Fruit fly (Drosophila melanogaster) whole organism, embryonic: ENCODE measurements around the gene Rpt4.
A peak's percentile ranks its signal among the peaks of the same experiment; 100 is the strongest.

ENCODE experiments used
- CG11723 ChIP-seq: fragments of 200-800 bp; sonication (Bioruptor generic); optimal IDR thresholded peaks from 2 replicates; lab custom pipeline; 2017; ENCODE audit warnings: missing biosample characterization, mild to moderate bottlenecking, missing genetic modification characterization
- CG13424 ChIP-seq: fragments of 200-800 bp; sonication (Bioruptor generic); optimal IDR thresholded peaks from 2 replicates; lab custom pipeline; 2019; ENCODE audit warnings: missing biosample characterization, mild to moderate bottlenecking, missing genetic modification characterization, moderate library complexity
- CG13894 ChIP-seq: fragments of 200-800 bp; sonication (Bioruptor generic); optimal IDR thresholded peaks from 3 replicates; lab custom pipeline; 2018; ENCODE audit warnings: missing biosample characterization, mild to moderate bottlenecking, missing genetic modification characterization, moderate library complexity
- CG14441 ChIP-seq: fragments of 200-800 bp; sonication (Bioruptor generic); IDR thresholded peaks from 2 replicates; pipeline ENCODE4 v1.3.6; 2022; ENCODE audit warnings: missing biosample characterization, missing genetic modification characterization
- CG15514 ChIP-seq: fragments of 200-800 bp; sonication (Bioruptor generic); optimal IDR thresholded peaks from 3 replicates; lab custom pipeline; 2017; ENCODE audit warnings: missing biosample characterization, missing genetic modification characterization, mild to moderate bottlenecking, moderate library complexity, missing genetic modification reagents
- CG1792 ChIP-seq: fragments of 200-800 bp; sonication (Bioruptor generic); optimal IDR thresholded peaks from 2 replicates; lab custom pipeline; 2016; ENCODE audit warnings: missing biosample characterization, missing genetic modification characterization
- CG18619 ChIP-seq: fragments of 200-800 bp; sonication (Bioruptor generic); optimal IDR thresholded peaks from 3 replicates; lab custom pipeline; 2017; ENCODE audit warnings: missing biosample characterization, mild to moderate bottlenecking, missing genetic modification characterization
- CG2120 ChIP-seq: fragments of 200-800 bp; sonication (Bioruptor generic); optimal IDR thresholded peaks from 3 replicates; lab custom pipeline; 2016; ENCODE audit warnings: missing biosample characterization, missing genetic modification characterization
- CG2199 ChIP-seq: fragments of 200-800 bp; sonication (Bioruptor generic); IDR thresholded peaks from 3 replicates; pipeline ENCODE4 v1.3.6; 2022; ENCODE audit warnings: missing biosample characterization, missing genetic modification characterization
- CG31224 ChIP-seq: fragments of 200-800 bp; sonication (Bioruptor generic); IDR thresholded peaks from 2 replicates; pipeline ENCODE4 v1.3.6; 2022; ENCODE audit warnings: missing biosample characterization, missing genetic modification characterization
- CG32772 ChIP-seq: fragments of 200-800 bp; sonication (Bioruptor generic); IDR thresholded peaks from 2 replicates; pipeline ENCODE4 v1.3.6; 2022; ENCODE audit warnings: missing biosample characterization, missing genetic modification characterization
- CG3995 ChIP-seq: fragments of 200-800 bp; sonication (Bioruptor generic); optimal IDR thresholded peaks from 3 replicates; lab custom pipeline; 2016; ENCODE audit warnings: missing biosample characterization, missing genetic modification characterization
- CG7556 ChIP-seq: fragments of 200-800 bp; sonication (Bioruptor generic); optimal IDR thresholded peaks from 2 replicates; lab custom pipeline; 2017; ENCODE audit warnings: missing biosample characterization, mild to moderate bottlenecking, missing genetic modification characterization
- Dbx ChIP-seq: fragments of 200-800 bp; sonication (Bioruptor generic); IDR thresholded peaks from 3 replicates; pipeline ENCODE4 v1.3.6; 2022; ENCODE audit warnings: missing biosample characterization, missing genetic modification characterization
- Deaf1 ChIP-seq: fragments of 200-800 bp; optimal IDR thresholded peaks from 3 replicates; lab custom pipeline; 2019; ENCODE audit warnings: missing biosample characterization, mild to moderate bottlenecking, missing genetic modification characterization, moderate library complexity
- Dek ChIP-seq: fragments of 200-800 bp; sonication (Bioruptor generic); optimal IDR thresholded peaks from 3 replicates; lab custom pipeline; 2019; ENCODE audit warnings: missing biosample characterization, mild to moderate bottlenecking, missing genetic modification characterization, moderate library complexity
- Dref ChIP-seq: fragments of 200-800 bp; sonication (Bioruptor generic); IDR thresholded peaks from 2 replicates; pipeline ENCODE4 v1.3.6; 2022; ENCODE audit warnings: missing biosample characterization, missing genetic modification characterization
- ERR ChIP-seq: fragments of 200-800 bp; sonication (Bioruptor generic); optimal IDR thresholded peaks from 2 replicates; lab custom pipeline; 2016; ENCODE audit warnings: missing biosample characterization, missing genetic modification characterization
- Fer1 ChIP-seq: fragments of 200-800 bp; sonication (Bioruptor generic); optimal IDR thresholded peaks from 2 replicates; lab custom pipeline; 2017; ENCODE audit warnings: missing biosample characterization, mild to moderate bottlenecking, missing genetic modification characterization
- HLH3B ChIP-seq: fragments of 200-800 bp; sonication (Bioruptor generic); IDR thresholded peaks from 2 replicates; pipeline ENCODE4 v1.3.6; 2022; ENCODE audit warnings: missing biosample characterization, missing genetic modification characterization
- Hr51 ChIP-seq, 2 experiments: fragments of 200-800 bp; sonication (Bioruptor generic); optimal IDR thresholded peaks; 2 replicates in 1 of 2; 3 replicates in 1 of 2; lab custom pipeline; 2016 to 2018; ENCODE audit warnings: missing biosample characterization in 2 of 2, missing genetic modification characterization in 2 of 2, mild to moderate bottlenecking in 1 of 2, moderate library complexity in 1 of 2
- Hsf ChIP-seq: fragments of 200-800 bp; sonication (Bioruptor generic); optimal IDR thresholded peaks from 3 replicates; lab custom pipeline; 2016; ENCODE audit warnings: missing biosample characterization, missing genetic modification characterization
- Jarid2 ChIP-seq: fragments of 200-800 bp; sonication (Bioruptor generic); optimal IDR thresholded peaks from 3 replicates; lab custom pipeline; 2017; ENCODE audit warnings: mild to moderate bottlenecking, missing biosample characterization, missing genetic modification reagents, missing genetic modification characterization
- Lhr ChIP-seq: fragments of 200-800 bp; sonication (Bioruptor generic); optimal IDR thresholded peaks from 3 replicates; lab custom pipeline; 2017; ENCODE audit warnings: mild to moderate bottlenecking, missing biosample characterization, missing genetic modification reagents, missing genetic modification characterization
- Med ChIP-seq: fragments of 200-800 bp; sonication (Bioruptor generic); peaks from one replicate; lab custom pipeline; 2016; ENCODE audit warnings: missing biosample characterization, missing genetic modification characterization, mild to moderate bottlenecking, inconsistent platforms, moderate library complexity
- NC2β ChIP-seq: fragments of 200-800 bp; sonication (Bioruptor generic); optimal IDR thresholded peaks from 2 replicates; lab custom pipeline; 2016; ENCODE audit warnings: missing biosample characterization, missing genetic modification characterization
- Oli ChIP-seq: fragments of 200-800 bp; sonication (Bioruptor generic); optimal IDR thresholded peaks from 2 replicates; lab custom pipeline; 2018; ENCODE audit warnings: missing biosample characterization, mild to moderate bottlenecking, missing genetic modification characterization, moderate library complexity
- Side ChIP-seq: fragments of 200-800 bp; sonication (Bioruptor generic); optimal IDR thresholded peaks from 2 replicates; lab custom pipeline; 2016; ENCODE audit warnings: missing biosample characterization, missing genetic modification characterization
- Six4 ChIP-seq: fragments of 200-800 bp; sonication (Bioruptor generic); optimal IDR thresholded peaks from 2 replicates; lab custom pipeline; 2016; ENCODE audit warnings: missing biosample characterization, missing genetic modification characterization
- Tbp ChIP-seq: fragments of >200 bp; optimal IDR thresholded peaks from 2 replicates; lab custom pipeline; 2018; ENCODE audit warnings: missing biosample characterization, missing genetic modification characterization
- ap ChIP-seq: fragments of 200-800 bp; sonication (Bioruptor generic); IDR thresholded peaks from 2 replicates; pipeline ENCODE4 v1.3.6; 2022; ENCODE audit warnings: missing biosample characterization, missing genetic modification characterization
- ase ChIP-seq: fragments of 200-800 bp; sonication (Bioruptor generic); IDR thresholded peaks from 3 replicates; pipeline ENCODE4 v1.3.6; 2022; ENCODE audit warnings: missing biosample characterization, missing genetic modification characterization
- bowl ChIP-seq: fragments of 200-800 bp; sonication (Bioruptor generic); IDR thresholded peaks from 2 replicates; pipeline ENCODE4 v1.3.6; 2022; ENCODE audit warnings: missing biosample characterization, missing genetic modification characterization
- btn ChIP-seq: fragments of 200-800 bp; sonication (Bioruptor generic); optimal IDR thresholded peaks from 2 replicates; lab custom pipeline; 2016; ENCODE audit warnings: missing biosample characterization, missing genetic modification characterization
- cad ChIP-seq: fragments of >200 bp; optimal IDR thresholded peaks from 2 replicates; lab custom pipeline; 2017; ENCODE audit warnings: missing biosample characterization, missing genetic modification characterization
- cas ChIP-seq: fragments of 200-800 bp; sonication (Bioruptor generic); IDR thresholded peaks from 2 replicates; pipeline ENCODE4 v1.3.6; 2022; ENCODE audit warnings: missing biosample characterization, missing genetic modification characterization
- eyg ChIP-seq: fragments of 200-800 bp; sonication (Bioruptor generic); optimal IDR thresholded peaks from 3 replicates; lab custom pipeline; 2016; ENCODE audit warnings: missing biosample characterization, missing genetic modification characterization
- gem ChIP-seq: fragments of 200-800 bp; sonication (Bioruptor generic); optimal IDR thresholded peaks from 2 replicates; lab custom pipeline; 2019; ENCODE audit warnings: missing biosample characterization, mild to moderate bottlenecking, missing genetic modification characterization, moderate library complexity
- gfzf ChIP-seq: fragments of 200-800 bp; sonication (Bioruptor generic); optimal IDR thresholded peaks from 2 replicates; lab custom pipeline; 2016; ENCODE audit warnings: missing biosample characterization, mild to moderate bottlenecking, missing genetic modification characterization, moderate library complexity
- gsb ChIP-seq: fragments of 200-800 bp; sonication (Bioruptor generic); IDR thresholded peaks from 2 replicates; pipeline ENCODE4 v1.3.6; 2022; ENCODE audit warnings: missing biosample characterization, missing genetic modification characterization
- hb ChIP-seq: fragments of 200-800 bp; sonication (Bioruptor generic); IDR thresholded peaks from 3 replicates; pipeline ENCODE4 v1.3.6; 2022; ENCODE audit warnings: missing biosample characterization, missing genetic modification characterization; ENCODE audit not compliant: partially characterized antibody
- jumu ChIP-seq: fragments of 200-800 bp; sonication (Bioruptor generic); optimal IDR thresholded peaks from 3 replicates; lab custom pipeline; 2016; ENCODE audit warnings: missing biosample characterization, missing genetic modification characterization
- kah ChIP-seq: fragments of 200-800 bp; sonication (Bioruptor generic); optimal IDR thresholded peaks from 2 replicates; lab custom pipeline; 2018; ENCODE audit warnings: missing biosample characterization, mild to moderate bottlenecking, missing genetic modification characterization
- mirr ChIP-seq: fragments of 200-800 bp; sonication (Bioruptor generic); optimal IDR thresholded peaks from 3 replicates; lab custom pipeline; 2018; ENCODE audit warnings: missing biosample characterization, mild to moderate bottlenecking, missing genetic modification characterization
- phol ChIP-seq: fragments of 200-800 bp; sonication (Bioruptor generic); optimal IDR thresholded peaks from 3 replicates; lab custom pipeline; 2018; ENCODE audit warnings: missing biosample characterization, mild to moderate bottlenecking, missing genetic modification characterization, moderate library complexity
- psq ChIP-seq: fragments of 200-800 bp; sonication (Bioruptor generic); optimal IDR thresholded peaks from 2 replicates; lab custom pipeline; 2017; ENCODE audit warnings: missing biosample characterization, missing genetic modification characterization
- run ChIP-seq: fragments of 200-800 bp; sonication (Bioruptor generic); optimal IDR thresholded peaks from 3 replicates; lab custom pipeline; 2018; ENCODE audit warnings: missing biosample characterization, mild to moderate bottlenecking, missing genetic modification characterization
- sr ChIP-seq: fragments of 200-800 bp; sonication (Bioruptor generic); IDR thresholded peaks from 3 replicates; pipeline ENCODE4 v1.3.6; 2022; ENCODE audit warnings: missing biosample characterization, missing genetic modification characterization
- trem ChIP-seq: fragments of 200-800 bp; optimal IDR thresholded peaks from 3 replicates; lab custom pipeline; 2019; ENCODE audit warnings: missing biosample characterization, mild to moderate bottlenecking, missing genetic modification characterization, moderate library complexity
- twi ChIP-seq: fragments of 200-800 bp; optimal IDR thresholded peaks from 2 replicates; lab custom pipeline; 2019; ENCODE audit warnings: missing biosample characterization, mild to moderate bottlenecking, missing genetic modification characterization, moderate library complexity
- unc-4 ChIP-seq: fragments of 200-800 bp; sonication (Bioruptor generic); IDR thresholded peaks from 2 replicates; pipeline ENCODE4 v1.3.6; 2022; ENCODE audit warnings: missing biosample characterization, missing genetic modification characterization; ENCODE audit not compliant: partially characterized antibody

Gene Rpt4

dm6 chrX:6278879-6279628, 12.0 kb downstream of the Rpt4 start (continued):
- TF ChIP-seq CG14441 (GFP tag; lab: Robert Waterston, UW) (no peak), Jarid2 (peak; percentile 79), run (no peak), phol (tag; lab: Kevin White, UChicago) (peak; percentile 33), jumu (GFP tag; lab: Kevin White, UChicago) (no peak), trem (tag; lab: Kevin White, UChicago) (peak; percentile 27), CG2199 (GFP tag; lab: Robert Waterston, UW) (0 out of 3 replicates have a peak, but pooled peaks have one; percentile 46), CG15514 (GFP tag; lab: Kevin White, UChicago) (peak; percentile 24), twi (peak; percentile 55), Fer1 (GFP tag; lab: Kevin White, UChicago) (peak; percentile 12), Tbp (GFP tag; lab: Kevin White, UChicago) (peak; percentile 94), sr (GFP tag; lab: Robert Waterston, UW) (no peak), HLH3B (0 out of 2 replicates have a peak, but pooled peaks have one; percentile 16), CG7556 (peak; percentile 22), Oli (tag; lab: Kevin White, UChicago) (no peak), gem (tag; lab: Kevin White, UChicago) (no peak), Side (GFP tag; lab: Kevin White, UChicago) (peak; percentile 36), NC2β (GFP tag; lab: Kevin White, UChicago) (peak; percentile 29), Deaf1 (tag; lab: Kevin White, UChicago) (peak; percentile 58), gsb (GFP tag; lab: Robert Waterston, UW) (no peak), eyg (GFP tag; lab: Kevin White, UChicago) (no peak), cad (GFP tag; lab: Kevin White, UChicago) (peak; percentile 27), Dek (tag; lab: Kevin White, UChicago) (peak; percentile 11), gfzf (GFP tag; lab: Kevin White, UChicago) (peak; percentile 32), CG13894 (peak; percentile 17), mirr (GFP tag; lab: Kevin White, UChicago) (no peak), Dref (GFP tag; lab: Robert Waterston, UW) (peak; percentile 62)

- TF ChIP-seq psq, result no peak
- TF ChIP-seq CG13424 (tag; lab: Kevin White, UChicago), result no peak
- no peak for TF ChIP-seq Hr51 (GFP tag; optimal IDR thresholded peaks at IDR 0.05; lab: Kevin White, UChicago)
- no peak for TF ChIP-seq unc-4 (GFP tag; lab: Robert Waterston, UW)
- TF ChIP-seq CG3995, result no peak
- no peak for TF ChIP-seq Hsf (GFP tag; lab: Kevin White, UChicago)
- TF ChIP-seq Lhr, result no peak
- no peak for TF ChIP-seq CG1792
- TF ChIP-seq CG32772 (GFP tag; lab: Robert Waterston, UW), result no peak
- no peak; the same call in 2 of the 3 replicates for TF ChIP-seq Dbx
- TF ChIP-seq cas (GFP tag; lab: Robert Waterston, UW), result no peak
- TF ChIP-seq CG2120 (GFP tag; lab: Kevin White, UChicago), result peak; percentile 0
- no peak for TF ChIP-seq CG11723
- no peak for TF ChIP-seq btn (GFP tag; lab: Kevin White, UChicago)
- TF ChIP-seq hb, result no peak
- peak; percentile 51 for TF ChIP-seq Med (GFP tag; lab: Kevin White, UChicago)
- no peak for TF ChIP-seq ERR (GFP tag; lab: Kevin White, UChicago)
- TF ChIP-seq CG31224 (GFP tag; lab: Robert Waterston, UW), result no peak
- TF ChIP-seq ap (GFP tag; lab: Robert Waterston, UW), result no peak
- no peak for TF ChIP-seq bowl (GFP tag; lab: Robert Waterston, UW)
- TF ChIP-seq ase (GFP tag; lab: Robert Waterston, UW), result no peak
- no peak for TF ChIP-seq Six4 (GFP tag; lab: Kevin White, UChicago)
- peak; percentile 52 for TF ChIP-seq kah
- no peak for TF ChIP-seq CG18619 (GFP tag; lab: Kevin White, UChicago)
Observed at dm6 chrX:6276590-6276989, 14.5 kb downstream of the Rpt4 start, which contains the start of gene CG3566. Gene CG3566 (minus strand): TSS chrX:6276724.
